Worm (Caenorhabditis elegans) whole organism, mixed stage, embryonic: Measurements from ENCODE around the gene swd-2.1.

Experiments
- blmp-1 ChIP-seq: fragments of 150-350 bp; optimal IDR thresholded peaks from 2 replicates; lab custom pipeline; 2014; ENCODE audit warnings: missing biosample characterization, missing genetic modification characterization
- elt-3 ChIP-seq: fragments of 150-350 bp; optimal IDR thresholded peaks from 2 replicates; lab custom pipeline; 2014; ENCODE audit warnings: missing biosample characterization, missing genetic modification characterization
- flh-1 ChIP-seq: fragments of 200-800 bp; sonication (Bioruptor generic); optimal IDR thresholded peaks from 2 replicates; lab custom pipeline; 2018; ENCODE audit warnings: mild to moderate bottlenecking, missing genetic modification characterization, moderate library complexity, missing compliant biosample characterization
- lin-13 ChIP-seq: fragments of 150-350 bp; optimal IDR thresholded peaks from 2 replicates; lab custom pipeline; 2014; ENCODE audit warnings: missing biosample characterization, missing genetic modification characterization
- lin-32 ChIP-seq: fragments of 200-800 bp; sonication (Bioruptor generic); optimal IDR thresholded peaks from 2 replicates; lab custom pipeline; 2018; ENCODE audit warnings: mild to moderate bottlenecking, missing genetic modification characterization, missing compliant biosample characterization
- mab-5 ChIP-seq: fragments of 150-350 bp; optimal IDR thresholded peaks from 2 replicates; lab custom pipeline; 2014; ENCODE audit warnings: missing biosample characterization, missing genetic modification characterization
- pha-4 ChIP-seq: fragments of 150-350 bp; optimal IDR thresholded peaks from 2 replicates; lab custom pipeline; 2018; ENCODE audit warnings: missing biosample characterization, missing genetic modification reagents, missing genetic modification characterization
- snpc-4 ChIP-seq: fragments of 150-350 bp; optimal IDR thresholded peaks from 2 replicates; lab custom pipeline; 2014; ENCODE audit warnings: missing biosample characterization, missing genetic modification characterization
- unc-39 ChIP-seq: fragments of 150-350 bp; optimal IDR thresholded peaks from 2 replicates; lab custom pipeline; 2014; ENCODE audit warnings: missing biosample characterization, missing genetic modification characterization

ce11 chrIV:7727258-7727657, 48.6 kb upstream of the swd-2.1 start:
- TF ChIP-seq snpc-4: no peak
- no peak for TF ChIP-seq flh-1 (GFP tag; lab: Kevin White, UChicago)
- no peak for TF ChIP-seq lin-13
- TF ChIP-seq mab-5 (tag; lab: Kevin White, UChicago): no peak
- no peak for TF ChIP-seq unc-39
- TF ChIP-seq elt-3 (tag; lab: Kevin White, UChicago): no peak
- TF ChIP-seq lin-32 (GFP tag; lab: Kevin White, UChicago): no peak
- no peak for TF ChIP-seq pha-4
- TF ChIP-seq blmp-1 (tag; lab: Kevin White, UChicago): no peak
